Fruit fly (Drosophila melanogaster) whole organism, prepupa: ENCODE results near the gene Ddc.

Experiments used
- Blimp-1 ChIP-seq: fragments of 200-800 bp; sonication (Bioruptor generic); optimal IDR thresholded peaks from 3 replicates; lab custom pipeline; 2017; ENCODE audit warnings: missing biosample characterization, missing genetic modification characterization, mild to moderate bottlenecking, moderate library complexity, missing genetic modification reagents
- CG10631 ChIP-seq: fragments of 200-800 bp; sonication (Bioruptor generic); optimal IDR thresholded peaks from 2 replicates; lab custom pipeline; 2016; ENCODE audit warnings: missing biosample characterization, missing genetic modification characterization
- CG11294 ChIP-seq: fragments of 200-800 bp; sonication (Bioruptor generic); IDR thresholded peaks from 2 replicates; pipeline ENCODE4 v1.3.6; 2022; ENCODE audit warnings: missing biosample characterization, missing genetic modification characterization
- CG11902 ChIP-seq: fragments of 200-800 bp; sonication (Bioruptor generic); optimal IDR thresholded peaks from 3 replicates; lab custom pipeline; 2016; ENCODE audit warnings: missing biosample characterization, missing genetic modification characterization
- CG15336 ChIP-seq: fragments of 200-800 bp; sonication (Bioruptor generic); IDR thresholded peaks from 2 replicates; pipeline ENCODE4 v1.3.6; 2022; ENCODE audit warnings: missing biosample characterization, missing genetic modification characterization
- CG1621 ChIP-seq: fragments of 200-800 bp; sonication (Bioruptor generic); optimal IDR thresholded peaks from 3 replicates; lab custom pipeline; 2018; ENCODE audit warnings: missing biosample characterization, mild to moderate bottlenecking, missing genetic modification characterization
- CG16779 ChIP-seq: fragments of 200-800 bp; sonication (Bioruptor generic); optimal IDR thresholded peaks from 3 replicates; lab custom pipeline; 2017; ENCODE audit warnings: missing biosample characterization, mild to moderate bottlenecking, missing genetic modification characterization
- CG3032 ChIP-seq: fragments of 200-800 bp; optimal IDR thresholded peaks from 2 replicates; lab custom pipeline; 2019; ENCODE audit warnings: missing biosample characterization, mild to moderate bottlenecking, missing genetic modification characterization, moderate library complexity
- CG31627 ChIP-seq: fragments of 200-800 bp; sonication (Bioruptor generic); optimal IDR thresholded peaks from 3 replicates; lab custom pipeline; 2016; ENCODE audit warnings: missing biosample characterization, missing genetic modification characterization
- CG32006 ChIP-seq: fragments of 200-800 bp; sonication (Bioruptor generic); optimal IDR thresholded peaks from 3 replicates; lab custom pipeline; 2017; ENCODE audit warnings: missing biosample characterization, mild to moderate bottlenecking, missing genetic modification characterization
- CG34406 ChIP-seq: fragments of 200-800 bp; sonication (Bioruptor generic); optimal IDR thresholded peaks from 3 replicates; lab custom pipeline; 2016; ENCODE audit warnings: missing biosample characterization, missing genetic modification characterization
- CG3919 ChIP-seq: fragments of 200-800 bp; sonication (Bioruptor generic); optimal IDR thresholded peaks from 3 replicates; lab custom pipeline; 2016; ENCODE audit warnings: missing biosample characterization, missing genetic modification characterization
- CG4318 ChIP-seq: fragments of 200-800 bp; sonication (Bioruptor generic); optimal IDR thresholded peaks from 3 replicates; lab custom pipeline; 2017; ENCODE audit warnings: missing biosample characterization, mild to moderate bottlenecking, missing genetic modification characterization
- CG6163 ChIP-seq: fragments of 200-800 bp; sonication (Bioruptor generic); IDR thresholded peaks from 3 replicates; pipeline ENCODE4 v1.3.6; 2022; ENCODE audit warnings: missing biosample characterization, missing genetic modification characterization
- CG6276 ChIP-seq: fragments of 200-800 bp; sonication (Bioruptor generic); optimal IDR thresholded peaks from 2 replicates; lab custom pipeline; 2017; ENCODE audit warnings: missing biosample characterization, mild to moderate bottlenecking, missing genetic modification characterization
- CG6792 ChIP-seq: fragments of 200-800 bp; sonication (Bioruptor generic); optimal IDR thresholded peaks from 3 replicates; lab custom pipeline; 2016; ENCODE audit warnings: missing biosample characterization, missing genetic modification characterization
- CG6854 ChIP-seq: fragments of 200-800 bp; sonication (Bioruptor generic); optimal IDR thresholded peaks from 2 replicates; lab custom pipeline; 2017; ENCODE audit warnings: missing biosample characterization, mild to moderate bottlenecking, missing genetic modification characterization
- CG7368 ChIP-seq: fragments of 200-800 bp; sonication (Bioruptor generic); optimal IDR thresholded peaks from 3 replicates; lab custom pipeline; 2016; ENCODE audit warnings: missing biosample characterization, missing genetic modification characterization
- CG8119 ChIP-seq: fragments of 200-800 bp; sonication (Bioruptor generic); IDR thresholded peaks from 3 replicates; pipeline ENCODE4 v1.3.6; 2022; ENCODE audit warnings: missing biosample characterization, missing genetic modification characterization
- CG8319 ChIP-seq: fragments of 200-800 bp; sonication (Bioruptor generic); optimal IDR thresholded peaks from 3 replicates; lab custom pipeline; 2016; ENCODE audit warnings: missing biosample characterization, missing genetic modification characterization
- CG8632 ChIP-seq: fragments of 200-800 bp; sonication (Bioruptor generic); optimal IDR thresholded peaks from 3 replicates; lab custom pipeline; 2016; ENCODE audit warnings: missing biosample characterization, missing genetic modification characterization
- CG9139 ChIP-seq: fragments of 200-800 bp; sonication (Bioruptor generic); optimal IDR thresholded peaks from 3 replicates; lab custom pipeline; 2017; ENCODE audit warnings: missing biosample characterization, mild to moderate bottlenecking, missing genetic modification characterization
- Eip75B ChIP-seq: fragments of 200-800 bp; sonication (Bioruptor generic); optimal IDR thresholded peaks from 3 replicates; lab custom pipeline; 2016; ENCODE audit warnings: missing biosample characterization, missing genetic modification characterization
- Eip78C ChIP-seq: fragments of 200-800 bp; sonication (Bioruptor generic); peaks from one replicate; lab custom pipeline; 2016; ENCODE audit warnings: missing biosample characterization, missing genetic modification characterization
- Eip93F ChIP-seq: fragments of 200-800 bp; sonication (Bioruptor generic); optimal IDR thresholded peaks from 2 replicates; lab custom pipeline; 2016; ENCODE audit warnings: missing biosample characterization, mild to moderate bottlenecking, missing genetic modification characterization
- Ets96B ChIP-seq: fragments of 200-800 bp; optimal IDR thresholded peaks from 2 replicates; lab custom pipeline; 2019; ENCODE audit warnings: missing biosample characterization, mild to moderate bottlenecking, missing genetic modification characterization, moderate library complexity
- Gug ChIP-seq: fragments of 200-800 bp; sonication (Bioruptor generic); IDR thresholded peaks from 2 replicates; pipeline ENCODE4 v1.3.6; 2022; ENCODE audit warnings: missing biosample characterization, missing genetic modification characterization
- Hr38 ChIP-seq: sonication (Bioruptor generic); optimal IDR thresholded peaks from 2 replicates; lab custom pipeline; 2016; ENCODE audit warnings: missing biosample characterization, missing genetic modification characterization
- Hr4 ChIP-seq: fragments of 200-800 bp; sonication (Bioruptor generic); optimal IDR thresholded peaks from 3 replicates; lab custom pipeline; 2016; ENCODE audit warnings: missing biosample characterization, missing genetic modification characterization
- Lpt ChIP-seq: fragments of 200-800 bp; sonication (Bioruptor generic); optimal IDR thresholded peaks from 3 replicates; lab custom pipeline; 2016; ENCODE audit warnings: missing biosample characterization, missing genetic modification characterization
- Met ChIP-seq: fragments of 200-800 bp; sonication (Bioruptor generic); optimal IDR thresholded peaks from 3 replicates; lab custom pipeline; 2016; ENCODE audit warnings: missing biosample characterization, missing genetic modification characterization
- OdsH ChIP-seq: fragments of 200-800 bp; sonication (Bioruptor generic); optimal IDR thresholded peaks from 3 replicates; lab custom pipeline; 2016; ENCODE audit warnings: missing biosample characterization, missing genetic modification characterization
- Smox ChIP-seq: fragments of 200-800 bp; sonication (Bioruptor generic); optimal IDR thresholded peaks from 3 replicates; lab custom pipeline; 2016; ENCODE audit warnings: missing biosample characterization, missing genetic modification characterization
- Sox102F ChIP-seq: fragments of 200-800 bp; sonication (Bioruptor generic); optimal IDR thresholded peaks from 2 replicates; lab custom pipeline; 2016; ENCODE audit warnings: missing biosample characterization, mild to moderate bottlenecking, missing genetic modification characterization
- Sox14 ChIP-seq: fragments of 200-800 bp; sonication (Bioruptor generic); optimal IDR thresholded peaks from 3 replicates; lab custom pipeline; 2016; ENCODE audit warnings: missing biosample characterization, missing genetic modification characterization
- Sox15 ChIP-seq: fragments of 200-800 bp; sonication (Bioruptor generic); optimal IDR thresholded peaks from 3 replicates; lab custom pipeline; 2016; ENCODE audit warnings: missing biosample characterization, missing genetic modification characterization
- achi ChIP-seq: fragments of 200-800 bp; sonication (Bioruptor generic); optimal IDR thresholded peaks from 3 replicates; lab custom pipeline; 2016; ENCODE audit warnings: missing biosample characterization, missing genetic modification characterization
- acj6 ChIP-seq: fragments of 200-800 bp; sonication (Bioruptor generic); optimal IDR thresholded peaks from 3 replicates; lab custom pipeline; 2016; ENCODE audit warnings: missing biosample characterization, missing genetic modification characterization
- cyc ChIP-seq: fragments of 200-800 bp; sonication (Bioruptor generic); optimal IDR thresholded peaks from 3 replicates; lab custom pipeline; 2016; ENCODE audit warnings: missing biosample characterization, missing genetic modification characterization
- dac ChIP-seq: fragments of 200-800 bp; sonication (Bioruptor generic); optimal IDR thresholded peaks from 2 replicates; lab custom pipeline; 2017; ENCODE audit warnings: missing biosample characterization, mild to moderate bottlenecking, missing genetic modification characterization
- dsx ChIP-seq: fragments of 200-800 bp; optimal IDR thresholded peaks from 3 replicates; lab custom pipeline; 2019; ENCODE audit warnings: missing biosample characterization, mild to moderate bottlenecking, missing genetic modification characterization, moderate library complexity; ENCODE audit not compliant: poor library complexity, severe bottlenecking
- eg ChIP-seq: fragments of 200-800 bp; sonication (Bioruptor generic); IDR thresholded peaks from 3 replicates; pipeline ENCODE4 v1.3.6; 2022; ENCODE audit warnings: missing biosample characterization, missing genetic modification characterization
- fd85E ChIP-seq: fragments of 200-800 bp; sonication (Bioruptor generic); optimal IDR thresholded peaks from 3 replicates; lab custom pipeline; 2016; ENCODE audit warnings: missing biosample characterization, missing genetic modification characterization
- fkh ChIP-seq: fragments of 200-800 bp; sonication (Bioruptor generic); optimal IDR thresholded peaks from 3 replicates; lab custom pipeline; 2017; ENCODE audit warnings: missing biosample characterization, mild to moderate bottlenecking, missing genetic modification characterization, moderate library complexity
- lz ChIP-seq: fragments of 200-800 bp; sonication (Bioruptor generic); optimal IDR thresholded peaks from 3 replicates; lab custom pipeline; 2016; ENCODE audit warnings: missing biosample characterization, missing genetic modification characterization
- net ChIP-seq: fragments of 200-800 bp; sonication (Bioruptor generic); optimal IDR thresholded peaks from 3 replicates; lab custom pipeline; 2016; ENCODE audit warnings: missing biosample characterization, missing genetic modification characterization
- pdm3 ChIP-seq: fragments of 200-800 bp; sonication (Bioruptor generic); optimal IDR thresholded peaks from 3 replicates; lab custom pipeline; 2016; ENCODE audit warnings: missing biosample characterization, missing genetic modification characterization
- spab ChIP-seq: fragments of 200-800 bp; sonication (Bioruptor generic); optimal IDR thresholded peaks from 2 replicates; lab custom pipeline; 2017; ENCODE audit warnings: missing biosample characterization, mild to moderate bottlenecking, missing genetic modification characterization, missing genetic modification reagents
- ss ChIP-seq, 2 experiments: fragments of 200-800 bp; sonication (Bioruptor generic); optimal IDR thresholded peaks; 2 replicates in 1 of 2; 3 replicates in 1 of 2; lab custom pipeline; 2017 to 2018; ENCODE audit warnings: mild to moderate bottlenecking in 2 of 2, missing biosample characterization in 2 of 2, missing genetic modification characterization in 2 of 2, moderate library complexity in 1 of 2
- svp ChIP-seq: fragments of 200-800 bp; sonication (Bioruptor generic); peaks from one replicate; lab custom pipeline; 2016; ENCODE audit warnings: missing biosample characterization, missing genetic modification characterization
- topi ChIP-seq: fragments of 200-800 bp; sonication (Bioruptor generic); optimal IDR thresholded peaks from 3 replicates; lab custom pipeline; 2016; ENCODE audit warnings: missing biosample characterization, missing genetic modification characterization
- vri ChIP-seq: fragments of 200-800 bp; sonication (Bioruptor generic); optimal IDR thresholded peaks from 3 replicates; lab custom pipeline; 2016; ENCODE audit warnings: missing biosample characterization, mild to moderate bottlenecking, missing genetic modification characterization

Gene Ddc

DNA sequence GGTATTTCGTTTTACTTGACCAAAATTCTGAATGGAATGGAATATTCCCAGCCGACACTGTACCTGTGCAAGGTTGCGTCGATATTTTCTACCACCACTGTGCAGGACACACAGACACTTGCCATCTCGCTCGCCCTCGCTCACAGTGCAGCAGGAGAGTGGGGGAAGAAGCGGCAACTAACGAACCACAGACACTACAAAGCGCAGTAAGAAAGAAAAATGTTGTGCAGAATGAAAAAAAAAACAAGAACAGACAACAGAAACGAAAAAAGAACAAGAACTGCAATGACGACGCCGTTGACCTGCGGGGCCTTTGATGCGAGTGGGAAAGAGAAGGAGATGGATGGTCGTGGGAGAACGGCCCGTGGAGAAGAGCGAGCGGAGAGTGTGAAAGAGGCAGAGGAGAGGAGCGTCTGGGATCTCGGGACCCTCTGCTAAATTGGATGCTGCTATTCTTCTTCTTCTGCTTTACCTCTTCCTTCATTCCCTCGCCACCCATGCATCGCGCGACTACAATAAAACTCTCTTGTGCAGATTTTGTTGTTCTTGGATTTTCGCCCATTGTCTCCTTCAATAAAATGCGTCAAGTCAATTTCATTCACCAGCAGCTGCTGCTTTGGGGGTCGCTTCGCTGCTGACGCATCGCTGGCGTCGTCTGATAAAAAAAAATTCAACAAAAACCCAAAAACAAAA, 41.3 kb upstream of the Ddc start:
- peak; percentile 78 for TF ChIP-seq Eip78C (GFP tag; lab: Kevin White, UChicago)
- TF ChIP-seq Hr38 = no peak
- TF ChIP-seq CG1621 (tag; lab: Kevin White, UChicago) = peak; percentile 93
- peak; percentile 61 for TF ChIP-seq Sox102F (GFP tag; lab: Kevin White, UChicago)
- peak; percentile 75 for TF ChIP-seq achi (GFP tag; lab: Kevin White, UChicago)
- TF ChIP-seq Smox (GFP tag; lab: Kevin White, UChicago) = peak; percentile 42
- peak; percentile 65 for TF ChIP-seq CG6276
- TF ChIP-seq dac (GFP tag; lab: Kevin White, UChicago) = no peak
- TF ChIP-seq CG15336 = peak; percentile 46
- TF ChIP-seq CG10631 (GFP tag; lab: Kevin White, UChicago) = peak; percentile 64
- peak; percentile 38 for TF ChIP-seq pdm3 (GFP tag; lab: Kevin White, UChicago)
- peak; percentile 88 for TF ChIP-seq Eip75B (GFP tag; lab: Kevin White, UChicago)
- peak; percentile 14 for TF ChIP-seq Blimp-1 (GFP tag; lab: Kevin White, UChicago)
- TF ChIP-seq ss (GFP tag; optimal IDR thresholded peaks at IDR 0.05; lab: Kevin White, UChicago) = peak; percentile 97 to 99
- peak; percentile 49 for TF ChIP-seq CG6792 (GFP tag; lab: Kevin White, UChicago)
- TF ChIP-seq CG6854 (GFP tag; lab: Kevin White, UChicago) = peak; percentile 92
- peak; percentile 87 for TF ChIP-seq Sox14 (GFP tag; lab: Kevin White, UChicago)
- TF ChIP-seq Lpt (GFP tag; lab: Kevin White, UChicago) = peak; percentile 92
- TF ChIP-seq CG3032 (tag; lab: Kevin White, UChicago) = peak; percentile 63
- TF ChIP-seq CG7368 = peak; percentile 44
- no peak for TF ChIP-seq Gug (GFP tag; lab: Robert Waterston, UW)
- peak; percentile 57 for TF ChIP-seq vri (GFP tag; lab: Kevin White, UChicago)
- no peak for TF ChIP-seq CG31627
- peak; percentile 58 for TF ChIP-seq Met (GFP tag; lab: Kevin White, UChicago)
- TF ChIP-seq OdsH (GFP tag; lab: Kevin White, UChicago) = peak; percentile 35
- no peak for TF ChIP-seq Hr4 (GFP tag; lab: Kevin White, UChicago)
- peak; percentile 73 for TF ChIP-seq Ets96B (tag; lab: Kevin White, UChicago)
- TF ChIP-seq CG3919 (GFP tag; lab: Kevin White, UChicago) = peak; percentile 51
- TF ChIP-seq CG11294 (GFP tag; lab: Robert Waterston, UW) = no peak
- peak; percentile 59 for TF ChIP-seq CG34406
- TF ChIP-seq CG8319 = peak; percentile 35
- no peak for TF ChIP-seq Eip93F (GFP tag; lab: Kevin White, UChicago)
- TF ChIP-seq svp (GFP tag; lab: Kevin White, UChicago) = peak; percentile 96
- peak; percentile 30 for TF ChIP-seq lz (GFP tag; lab: Kevin White, UChicago)
- TF ChIP-seq spab (GFP tag; lab: Kevin White, UChicago) = peak; percentile 89
- TF ChIP-seq CG32006 = peak; percentile 55
- no peak for TF ChIP-seq cyc (GFP tag; lab: Kevin White, UChicago)
- peak; percentile 94 for TF ChIP-seq CG6163
- peak; percentile 63; the same call in 1 of the 3 replicates for TF ChIP-seq eg (GFP tag; lab: Robert Waterston, UW)
- peak; percentile 12 for TF ChIP-seq fd85E
- TF ChIP-seq Sox15 (GFP tag; lab: Kevin White, UChicago) = no peak
- TF ChIP-seq CG8632 (GFP tag; lab: Kevin White, UChicago) = peak; percentile 71
- peak; percentile 76 for TF ChIP-seq CG8119 (GFP tag; lab: Robert Waterston, UW)
- TF ChIP-seq CG11902 = no peak
- TF ChIP-seq CG16779 (tag; lab: Kevin White, UChicago) = peak; percentile 86
- peak; percentile 55 for TF ChIP-seq topi (GFP tag; lab: Kevin White, UChicago)
- TF ChIP-seq net (GFP tag; lab: Kevin White, UChicago) = peak; percentile 83
- TF ChIP-seq CG9139 = peak; percentile 96
- TF ChIP-seq acj6 (GFP tag; lab: Kevin White, UChicago) = peak; percentile 62
- TF ChIP-seq CG4318 = no peak
- peak; percentile 76 for TF ChIP-seq dsx (GFP tag; lab: Kevin White, UChicago)
- TF ChIP-seq fkh (GFP tag; lab: Kevin White, UChicago) = no peak
